Fruit fly (Drosophila melanogaster): ENCODE data around the gene CG12971.

- TF ChIP-seq pan (optimal IDR thresholded peaks at IDR 0.05) (no peak), Dll (optimal IDR thresholded peaks at IDR 0.05) (no peak), CG8478 (optimal IDR thresholded peaks at IDR 0.05) (no peak)
These were observed 21.2 kb downstream of the CG12971 start, which contains the start of gene Tsr1 for dm6 chr3L:21334999-21335631.

Data from whole organism.